Worm (Caenorhabditis elegans): ENCODE measurements around the gene pola-1.

Gene pola-1

ce11 chrIII:11141791-11142490, at the start of gene pola-1, which contains the start of gene Y47D3A.1:
TSS of gene pola-1 (plus strand) at chrIII:11142448.
TSS of gene Y47D3A.1 (minus strand) at chrIII:11141841.
- no peak for TF ChIP-seq unc-39 (tag; optimal IDR thresholded peaks at IDR 0.05)
- peak; percentile 56; the same call in 1 of the 2 replicates for TF ChIP-seq dmd-6 (GFP tag; IDR thresholded peaks at IDR 0.05)
- TF ChIP-seq gei-8 (GFP tag; optimal IDR thresholded peaks at IDR 0.05), result no peak
- TF ChIP-seq egl-27 (tag; optimal IDR thresholded peaks at IDR 0.05), result no peak
- TF ChIP-seq daf-19 (GFP tag; conservative IDR thresholded peaks at IDR 0.05), result no peak
- no peak for TF ChIP-seq snpc-1.2 (GFP tag; IDR thresholded peaks at IDR 0.05)
- peak; percentile 49 for TF ChIP-seq hlh-30 (tag; optimal IDR thresholded peaks at IDR 0.05; ENCODE audit: insufficient read depth)
- TF ChIP-seq nhr-28 (tag; optimal IDR thresholded peaks at IDR 0.05), result peak; percentile 68
- TF ChIP-seq R02D3.7 (tag; optimal IDR thresholded peaks at IDR 0.05), result no peak
- no peak for TF ChIP-seq mdt-29 (GFP tag; IDR thresholded peaks at IDR 0.05)
- TF ChIP-seq zip-2 (tag; optimal IDR thresholded peaks at IDR 0.05), result no peak
- TF ChIP-seq mes-2 (tag; optimal IDR thresholded peaks at IDR 0.05; ENCODE audit: poor library complexity, severe bottlenecking), result peak; percentile 96
- TF ChIP-seq nhr-111 (GFP tag; optimal IDR thresholded peaks at IDR 0.05), result no peak
- no peak for TF ChIP-seq aly-2 (tag; optimal IDR thresholded peaks at IDR 0.05)
- TF ChIP-seq nhr-42 (GFP tag; IDR thresholded peaks at IDR 0.05), result no peak
- TF ChIP-seq ceh-28 (tag; optimal IDR thresholded peaks at IDR 0.05), result no peak
- TF ChIP-seq Y48G9A.11 (GFP tag; IDR thresholded peaks at IDR 0.05), result 0 out of 2 replicates have a peak, but pooled peaks have one; percentile 43
- TF ChIP-seq pqm-1 (tag; optimal IDR thresholded peaks at IDR 0.05), result no peak
- TF ChIP-seq arid-1 (GFP tag; conservative IDR thresholded peaks at IDR 0.05), result 0 out of 2 replicates have a peak, but pooled peaks have one; percentile 61
- no peak for TF ChIP-seq nhr-25 (tag; optimal IDR thresholded peaks at IDR 0.05; ENCODE audit: borderline replicate concordance, insufficient read depth)
- no peak for TF ChIP-seq mxl-2 (GFP tag; conservative IDR thresholded peaks at IDR 0.05)
- peak; percentile 51 for TF ChIP-seq mxl-3 (GFP tag; optimal IDR thresholded peaks at IDR 0.05)
- no peak for TF ChIP-seq ztf-11 (tag; optimal IDR thresholded peaks at IDR 0.05)
- TF ChIP-seq ceh-62 (tag; optimal IDR thresholded peaks at IDR 0.05), result no peak
- TF ChIP-seq jun-1 (tag; optimal IDR thresholded peaks at IDR 0.05), result no peak
- no peak for TF ChIP-seq egl-43 (GFP tag; IDR thresholded peaks at IDR 0.05)
- TF ChIP-seq lim-7 (GFP tag; IDR thresholded peaks at IDR 0.05), result no peak
- no peak for TF ChIP-seq dmd-8 (GFP tag; IDR thresholded peaks at IDR 0.05)
- peak; percentile 69 for TF ChIP-seq nhr-11 (tag; optimal IDR thresholded peaks at IDR 0.05)
- no peak for TF ChIP-seq nhr-76 (tag; optimal IDR thresholded peaks at IDR 0.05)
- no peak for TF ChIP-seq saeg-2 (GFP tag; IDR thresholded peaks at IDR 0.05)
- TF ChIP-seq ctbp-1 (GFP tag; IDR thresholded peaks at IDR 0.05), result no peak
- TF ChIP-seq tra-1 (GFP tag; IDR thresholded peaks at IDR 0.05), result no peak
- TF ChIP-seq F49E8.2 (tag; optimal IDR thresholded peaks at IDR 0.05; ENCODE audit: borderline replicate concordance), result no peak
- TF ChIP-seq T26A8.4 (GFP tag; IDR thresholded peaks at IDR 0.05), result no peak
- TF ChIP-seq dve-1 (tag; optimal IDR thresholded peaks at IDR 0.05; ENCODE audit: insufficient read depth), result peak; percentile 81
- peak; percentile 66 for TF ChIP-seq rbr-2 (tag; optimal IDR thresholded peaks at IDR 0.05)
- TF ChIP-seq pha-4 (GFP tag; IDR thresholded peaks at IDR 0.05), result peak; percentile 38; the same call in 1 of the 2 replicates
- peak; percentile 57 for TF ChIP-seq pha-4 (tag; optimal IDR thresholded peaks at IDR 0.05)
- TF ChIP-seq lin-15B (tag; optimal IDR thresholded peaks at IDR 0.05), result no peak
- no peak for TF ChIP-seq dmd-9 (GFP tag; IDR thresholded peaks at IDR 0.05)
- TF ChIP-seq madf-9 (GFP tag; conservative IDR thresholded peaks at IDR 0.05), result 0 out of 2 replicates have a peak, but pooled peaks have one; percentile 23
- TF ChIP-seq nhr-102 (tag; optimal IDR thresholded peaks at IDR 0.05), result peak; percentile 1
- no peak for TF ChIP-seq ztf-7 (tag; optimal IDR thresholded peaks at IDR 0.05)
- no peak for TF ChIP-seq ces-1 (GFP tag; optimal IDR thresholded peaks at IDR 0.05)
- TF ChIP-seq nhr-6 (tag; optimal IDR thresholded peaks at IDR 0.05), result peak; percentile 80
- no peak for TF ChIP-seq nhr-41 (GFP tag; IDR thresholded peaks at IDR 0.05)
- no peak for TF ChIP-seq ceh-20 (GFP tag; IDR thresholded peaks at IDR 0.05)
- TF ChIP-seq F37D6.2 (tag; optimal IDR thresholded peaks at IDR 0.05), result peak; percentile 20
- no peak for TF ChIP-seq php-3 (GFP tag; IDR thresholded peaks at IDR 0.05)

Data from whole organism, L4 larva.